Fruit fly (Drosophila melanogaster): ENCODE measurements around the gene PK2-R1.

Gene PK2-R1

DNA sequence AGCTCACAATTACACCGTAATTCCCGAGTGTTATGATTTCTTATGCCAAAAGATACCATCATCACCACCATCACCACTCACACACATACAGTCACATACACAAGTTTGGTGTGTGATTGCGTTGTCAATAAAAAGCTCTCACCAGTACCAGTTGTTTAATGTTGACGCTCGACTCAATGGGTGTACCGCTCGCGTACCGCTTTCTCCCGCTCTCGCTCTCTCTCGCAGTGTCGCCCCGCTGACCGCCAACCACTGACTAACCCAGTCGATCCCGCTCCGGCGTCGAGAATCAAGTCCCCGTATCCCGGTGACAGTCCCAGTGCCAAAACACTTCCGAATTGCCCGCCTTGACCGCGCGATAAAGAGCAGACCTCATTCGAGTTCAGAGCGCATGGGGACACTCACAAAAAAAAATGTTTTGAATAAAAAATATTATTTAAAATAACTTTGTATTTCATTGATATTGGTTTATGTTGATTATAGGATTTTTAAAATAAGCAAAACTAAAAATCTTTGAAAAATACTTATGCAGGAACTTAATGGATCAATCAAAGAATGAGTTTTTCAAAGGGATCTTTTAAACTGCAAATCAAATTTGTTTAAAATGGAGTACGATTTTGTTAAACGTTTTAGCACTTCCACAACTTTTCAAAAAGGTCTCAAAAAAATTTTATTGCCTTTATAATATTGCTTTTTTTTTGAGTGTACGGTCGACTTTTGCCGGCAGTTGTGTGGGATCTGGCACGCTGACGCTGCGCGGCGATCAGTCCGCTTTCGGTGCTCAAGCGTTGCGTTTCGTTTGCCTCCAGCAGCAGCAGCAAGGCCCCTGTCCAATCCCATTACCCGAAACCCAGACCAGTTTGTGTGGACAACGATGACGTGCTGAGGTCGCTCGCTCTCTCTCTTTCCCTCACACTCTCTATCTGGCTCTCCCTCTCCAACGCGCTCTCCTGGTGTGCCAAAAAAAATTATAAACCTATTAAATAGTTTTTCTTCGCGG is 26.3 kb downstream of the PK2-R1 start, which contains the start of gene Dic1 (continued):
- peak; percentile 99 for TF ChIP-seq Asciz (GFP tag; optimal IDR thresholded peaks at IDR 0.05)
- TF ChIP-seq crol (GFP tag; IDR thresholded peaks at IDR 0.05): peak; percentile 54
- peak; percentile 79 for TF ChIP-seq CG10959 (GFP tag; IDR thresholded peaks at IDR 0.05)
- TF ChIP-seq CG9609 (GFP tag; optimal IDR thresholded peaks at IDR 0.05): peak; percentile 89
- peak; percentile 54 for TF ChIP-seq Hey (tag; optimal IDR thresholded peaks at IDR 0.05)
- peak; percentile 96 for TF ChIP-seq CG8388 (GFP tag; optimal IDR thresholded peaks at IDR 0.05)
- TF ChIP-seq Hmx (GFP tag; optimal IDR thresholded peaks at IDR 0.05): peak; percentile 88
- peak; percentile 88 for TF ChIP-seq pnt (GFP tag; optimal IDR thresholded peaks at IDR 0.05)
- peak; percentile 93 for TF ChIP-seq zen (tag; optimal IDR thresholded peaks at IDR 0.05)
- TF ChIP-seq esg (GFP tag; conservative IDR thresholded peaks at IDR 0.05): peak; percentile 91
- peak in 1 of 3 experiments; percentile 97 for TF ChIP-seq lola (GFP tag; optimal IDR thresholded peaks at IDR 0.05)
- peak; percentile 83 for TF ChIP-seq CG30020 (tag; optimal IDR thresholded peaks at IDR 0.05)
- TF ChIP-seq ftz-f1 (GFP tag; optimal IDR thresholded peaks at IDR 0.05): peak; percentile 41
- TF ChIP-seq lab (GFP tag; optimal IDR thresholded peaks at IDR 0.05): peak; percentile 98
- TF ChIP-seq Taf1 (GFP tag; IDR thresholded peaks at IDR 0.05): peak; percentile 76
- TF ChIP-seq nom (GFP tag; optimal IDR thresholded peaks at IDR 0.05): peak; percentile 87
- peak; percentile 96 for TF ChIP-seq Hsf (GFP tag; optimal IDR thresholded peaks at IDR 0.05)
- peak; percentile 96 for TF ChIP-seq grau (tag; optimal IDR thresholded peaks at IDR 0.05)
- TF ChIP-seq danr (GFP tag; IDR thresholded peaks at IDR 0.05): peak; percentile 85
- TF ChIP-seq Med (GFP tag): peak; percentile 98
- peak; percentile 95 for TF ChIP-seq CG9817 (tag; optimal IDR thresholded peaks at IDR 0.05)
- no peak for TF ChIP-seq knrl (GFP tag; IDR thresholded peaks at IDR 0.05; ENCODE audit: partially characterized antibody)
- peak; percentile 93 for TF ChIP-seq Xrp1 (GFP tag; IDR thresholded peaks at IDR 0.05)
- peak; percentile 75 for TF ChIP-seq CG32772 (GFP tag; IDR thresholded peaks at IDR 0.05)
- peak; percentile 10 for TF ChIP-seq MESR4 (GFP tag; optimal IDR thresholded peaks at IDR 0.05)
- TF ChIP-seq CG10366 (GFP tag; IDR thresholded peaks at IDR 0.05): peak; percentile 89
- TF ChIP-seq NFAT (GFP tag; IDR thresholded peaks at IDR 0.05): peak; percentile 71
- peak; percentile 98 for TF ChIP-seq CG17359 (tag; optimal IDR thresholded peaks at IDR 0.05)
- peak; percentile 94 for TF ChIP-seq CG9932 (GFP tag; IDR thresholded peaks at IDR 0.05)
- peak; percentile 49 for TF ChIP-seq Elba2 (GFP tag; optimal IDR thresholded peaks at IDR 0.05)
- peak; percentile 97 for TF ChIP-seq NfI (GFP tag; optimal IDR thresholded peaks at IDR 0.05)
- peak; percentile 99 for TF ChIP-seq sens (GFP tag)
- TF ChIP-seq sr (GFP tag; IDR thresholded peaks at IDR 0.05): peak; percentile 80
- peak; percentile 17; the same call in 1 of the 2 replicates for TF ChIP-seq Scr (GFP tag; IDR thresholded peaks at IDR 0.05; ENCODE audit: partially characterized antibody)
- TF ChIP-seq CG12236 (GFP tag; optimal IDR thresholded peaks at IDR 0.05): peak; percentile 77
- peak; percentile 97 for TF ChIP-seq CG4820 (GFP tag; optimal IDR thresholded peaks at IDR 0.05)
- peak; percentile 96 for TF ChIP-seq CG6683 (GFP tag; optimal IDR thresholded peaks at IDR 0.05)
- TF ChIP-seq CG32532 (GFP tag; IDR thresholded peaks at IDR 0.05): peak; percentile 93
- TF ChIP-seq mld (GFP tag; IDR thresholded peaks at IDR 0.05; ENCODE audit: partially characterized antibody): no peak
- peak; percentile 30 for TF ChIP-seq CG15479 (GFP tag; optimal IDR thresholded peaks at IDR 0.05)
- peak; percentile 64 for TF ChIP-seq CG31365 (tag; optimal IDR thresholded peaks at IDR 0.05)
- TF ChIP-seq CG10654 (GFP tag; optimal IDR thresholded peaks at IDR 0.05): peak; percentile 93
- peak in 1 of 2 experiments; percentile 64 for TF ChIP-seq tll (GFP tag; optimal IDR thresholded peaks at IDR 0.05)
- TF ChIP-seq CG1529 (GFP tag; optimal IDR thresholded peaks at IDR 0.05): peak; percentile 94
- peak; percentile 74 for TF ChIP-seq CG3995 (GFP tag; optimal IDR thresholded peaks at IDR 0.05)
- peak; percentile 84 for TF ChIP-seq CG9876 (GFP tag; optimal IDR thresholded peaks at IDR 0.05)
- TF ChIP-seq CG5245 (GFP tag; optimal IDR thresholded peaks at IDR 0.05): peak; percentile 95

Data from whole organism, embryonic.